Fruit fly (Drosophila melanogaster) whole organism, prepupa: ENCODE measurements around the gene CG43057.

Experiments
- Blimp-1 ChIP-seq: fragments of 200-800 bp; sonication (Bioruptor generic); optimal IDR thresholded peaks from 3 replicates; lab custom pipeline; 2017; ENCODE audit warnings: missing biosample characterization, missing genetic modification characterization, mild to moderate bottlenecking, moderate library complexity, missing genetic modification reagents
- CG10631 ChIP-seq: fragments of 200-800 bp; sonication (Bioruptor generic); optimal IDR thresholded peaks from 2 replicates; lab custom pipeline; 2016; ENCODE audit warnings: missing biosample characterization, missing genetic modification characterization
- CG11294 ChIP-seq: fragments of 200-800 bp; sonication (Bioruptor generic); IDR thresholded peaks from 2 replicates; pipeline ENCODE4 v1.3.6; 2022; ENCODE audit warnings: missing biosample characterization, missing genetic modification characterization
- CG11762 ChIP-seq: fragments of 200-800 bp; sonication (Bioruptor generic); optimal IDR thresholded peaks from 3 replicates; lab custom pipeline; 2016; ENCODE audit warnings: missing biosample characterization, missing genetic modification characterization; ENCODE audit not compliant: insufficient read depth
- CG11902 ChIP-seq: fragments of 200-800 bp; sonication (Bioruptor generic); optimal IDR thresholded peaks from 3 replicates; lab custom pipeline; 2016; ENCODE audit warnings: missing biosample characterization, missing genetic modification characterization
- CG1621 ChIP-seq: fragments of 200-800 bp; sonication (Bioruptor generic); optimal IDR thresholded peaks from 3 replicates; lab custom pipeline; 2018; ENCODE audit warnings: missing biosample characterization, mild to moderate bottlenecking, missing genetic modification characterization
- CG16779 ChIP-seq: fragments of 200-800 bp; sonication (Bioruptor generic); optimal IDR thresholded peaks from 3 replicates; lab custom pipeline; 2017; ENCODE audit warnings: missing biosample characterization, mild to moderate bottlenecking, missing genetic modification characterization
- CG3032 ChIP-seq: fragments of 200-800 bp; optimal IDR thresholded peaks from 2 replicates; lab custom pipeline; 2019; ENCODE audit warnings: missing biosample characterization, mild to moderate bottlenecking, missing genetic modification characterization, moderate library complexity
- CG31627 ChIP-seq: fragments of 200-800 bp; sonication (Bioruptor generic); optimal IDR thresholded peaks from 3 replicates; lab custom pipeline; 2016; ENCODE audit warnings: missing biosample characterization, missing genetic modification characterization
- CG6163 ChIP-seq: fragments of 200-800 bp; sonication (Bioruptor generic); IDR thresholded peaks from 3 replicates; pipeline ENCODE4 v1.3.6; 2022; ENCODE audit warnings: missing biosample characterization, missing genetic modification characterization
- CG6792 ChIP-seq: fragments of 200-800 bp; sonication (Bioruptor generic); optimal IDR thresholded peaks from 3 replicates; lab custom pipeline; 2016; ENCODE audit warnings: missing biosample characterization, missing genetic modification characterization
- CG6808 ChIP-seq: fragments of 200-800 bp; sonication (Bioruptor generic); optimal IDR thresholded peaks from 3 replicates; lab custom pipeline; 2017; ENCODE audit warnings: missing biosample characterization, missing genetic modification characterization, mild to moderate bottlenecking, moderate library complexity, missing genetic modification reagents
- CG6854 ChIP-seq: fragments of 200-800 bp; sonication (Bioruptor generic); optimal IDR thresholded peaks from 2 replicates; lab custom pipeline; 2017; ENCODE audit warnings: missing biosample characterization, mild to moderate bottlenecking, missing genetic modification characterization
- CG8119 ChIP-seq: fragments of 200-800 bp; sonication (Bioruptor generic); IDR thresholded peaks from 3 replicates; pipeline ENCODE4 v1.3.6; 2022; ENCODE audit warnings: missing biosample characterization, missing genetic modification characterization
- CG8319 ChIP-seq: fragments of 200-800 bp; sonication (Bioruptor generic); optimal IDR thresholded peaks from 3 replicates; lab custom pipeline; 2016; ENCODE audit warnings: missing biosample characterization, missing genetic modification characterization
- CG9139 ChIP-seq: fragments of 200-800 bp; sonication (Bioruptor generic); optimal IDR thresholded peaks from 3 replicates; lab custom pipeline; 2017; ENCODE audit warnings: missing biosample characterization, mild to moderate bottlenecking, missing genetic modification characterization
- Eip75B ChIP-seq: fragments of 200-800 bp; sonication (Bioruptor generic); optimal IDR thresholded peaks from 3 replicates; lab custom pipeline; 2016; ENCODE audit warnings: missing biosample characterization, missing genetic modification characterization
- Ets21C ChIP-seq: fragments of 200-800 bp; sonication (Bioruptor generic); optimal IDR thresholded peaks from 3 replicates; lab custom pipeline; 2016; ENCODE audit warnings: missing biosample characterization, missing genetic modification characterization
- Ets96B ChIP-seq: fragments of 200-800 bp; optimal IDR thresholded peaks from 2 replicates; lab custom pipeline; 2019; ENCODE audit warnings: missing biosample characterization, mild to moderate bottlenecking, missing genetic modification characterization, moderate library complexity
- Gug ChIP-seq: fragments of 200-800 bp; sonication (Bioruptor generic); IDR thresholded peaks from 2 replicates; pipeline ENCODE4 v1.3.6; 2022; ENCODE audit warnings: missing biosample characterization, missing genetic modification characterization
- Hr39 ChIP-seq: fragments of 200-800 bp; sonication (Bioruptor generic); optimal IDR thresholded peaks from 2 replicates; lab custom pipeline; 2016; ENCODE audit warnings: missing biosample characterization, missing genetic modification characterization
- Hr4 ChIP-seq: fragments of 200-800 bp; sonication (Bioruptor generic); optimal IDR thresholded peaks from 3 replicates; lab custom pipeline; 2016; ENCODE audit warnings: missing biosample characterization, missing genetic modification characterization
- Met ChIP-seq: fragments of 200-800 bp; sonication (Bioruptor generic); optimal IDR thresholded peaks from 3 replicates; lab custom pipeline; 2016; ENCODE audit warnings: missing biosample characterization, missing genetic modification characterization
- OdsH ChIP-seq: fragments of 200-800 bp; sonication (Bioruptor generic); optimal IDR thresholded peaks from 3 replicates; lab custom pipeline; 2016; ENCODE audit warnings: missing biosample characterization, missing genetic modification characterization
- Sox15 ChIP-seq: fragments of 200-800 bp; sonication (Bioruptor generic); optimal IDR thresholded peaks from 3 replicates; lab custom pipeline; 2016; ENCODE audit warnings: missing biosample characterization, missing genetic modification characterization
- achi ChIP-seq: fragments of 200-800 bp; sonication (Bioruptor generic); optimal IDR thresholded peaks from 3 replicates; lab custom pipeline; 2016; ENCODE audit warnings: missing biosample characterization, missing genetic modification characterization
- acj6 ChIP-seq: fragments of 200-800 bp; sonication (Bioruptor generic); optimal IDR thresholded peaks from 3 replicates; lab custom pipeline; 2016; ENCODE audit warnings: missing biosample characterization, missing genetic modification characterization
- cyc ChIP-seq: fragments of 200-800 bp; sonication (Bioruptor generic); optimal IDR thresholded peaks from 3 replicates; lab custom pipeline; 2016; ENCODE audit warnings: missing biosample characterization, missing genetic modification characterization
- dac ChIP-seq: fragments of 200-800 bp; sonication (Bioruptor generic); optimal IDR thresholded peaks from 2 replicates; lab custom pipeline; 2017; ENCODE audit warnings: missing biosample characterization, mild to moderate bottlenecking, missing genetic modification characterization
- dsx ChIP-seq: fragments of 200-800 bp; optimal IDR thresholded peaks from 3 replicates; lab custom pipeline; 2019; ENCODE audit warnings: missing biosample characterization, mild to moderate bottlenecking, missing genetic modification characterization, moderate library complexity; ENCODE audit not compliant: poor library complexity, severe bottlenecking
- eg ChIP-seq: fragments of 200-800 bp; sonication (Bioruptor generic); IDR thresholded peaks from 3 replicates; pipeline ENCODE4 v1.3.6; 2022; ENCODE audit warnings: missing biosample characterization, missing genetic modification characterization
- esn ChIP-seq: fragments of 200-800 bp; sonication (Bioruptor generic); optimal IDR thresholded peaks from 2 replicates; lab custom pipeline; 2016; ENCODE audit warnings: missing biosample characterization, mild to moderate bottlenecking, missing genetic modification characterization, moderate library complexity
- fd59A ChIP-seq: fragments of 200-800 bp; sonication (Bioruptor generic); optimal IDR thresholded peaks from 2 replicates; lab custom pipeline; 2017; ENCODE audit warnings: missing biosample characterization, mild to moderate bottlenecking, missing genetic modification characterization, missing genetic modification reagents
- fd85E ChIP-seq: fragments of 200-800 bp; sonication (Bioruptor generic); optimal IDR thresholded peaks from 3 replicates; lab custom pipeline; 2016; ENCODE audit warnings: missing biosample characterization, missing genetic modification characterization
- fkh ChIP-seq: fragments of 200-800 bp; sonication (Bioruptor generic); optimal IDR thresholded peaks from 3 replicates; lab custom pipeline; 2017; ENCODE audit warnings: missing biosample characterization, mild to moderate bottlenecking, missing genetic modification characterization, moderate library complexity
- lz ChIP-seq: fragments of 200-800 bp; sonication (Bioruptor generic); optimal IDR thresholded peaks from 3 replicates; lab custom pipeline; 2016; ENCODE audit warnings: missing biosample characterization, missing genetic modification characterization
- net ChIP-seq: fragments of 200-800 bp; sonication (Bioruptor generic); optimal IDR thresholded peaks from 3 replicates; lab custom pipeline; 2016; ENCODE audit warnings: missing biosample characterization, missing genetic modification characterization
- spab ChIP-seq: fragments of 200-800 bp; sonication (Bioruptor generic); optimal IDR thresholded peaks from 2 replicates; lab custom pipeline; 2017; ENCODE audit warnings: missing biosample characterization, mild to moderate bottlenecking, missing genetic modification characterization, missing genetic modification reagents
- ss ChIP-seq, 2 experiments: fragments of 200-800 bp; sonication (Bioruptor generic); optimal IDR thresholded peaks; 2 replicates in 1 of 2; 3 replicates in 1 of 2; lab custom pipeline; 2017 to 2018; ENCODE audit warnings: mild to moderate bottlenecking in 2 of 2, missing biosample characterization in 2 of 2, missing genetic modification characterization in 2 of 2, moderate library complexity in 1 of 2
- svp ChIP-seq: fragments of 200-800 bp; sonication (Bioruptor generic); peaks from one replicate; lab custom pipeline; 2016; ENCODE audit warnings: missing biosample characterization, missing genetic modification characterization
- topi ChIP-seq: fragments of 200-800 bp; sonication (Bioruptor generic); optimal IDR thresholded peaks from 3 replicates; lab custom pipeline; 2016; ENCODE audit warnings: missing biosample characterization, missing genetic modification characterization
- vri ChIP-seq: fragments of 200-800 bp; sonication (Bioruptor generic); optimal IDR thresholded peaks from 3 replicates; lab custom pipeline; 2016; ENCODE audit warnings: missing biosample characterization, mild to moderate bottlenecking, missing genetic modification characterization

The CG43057 gene

DNA sequence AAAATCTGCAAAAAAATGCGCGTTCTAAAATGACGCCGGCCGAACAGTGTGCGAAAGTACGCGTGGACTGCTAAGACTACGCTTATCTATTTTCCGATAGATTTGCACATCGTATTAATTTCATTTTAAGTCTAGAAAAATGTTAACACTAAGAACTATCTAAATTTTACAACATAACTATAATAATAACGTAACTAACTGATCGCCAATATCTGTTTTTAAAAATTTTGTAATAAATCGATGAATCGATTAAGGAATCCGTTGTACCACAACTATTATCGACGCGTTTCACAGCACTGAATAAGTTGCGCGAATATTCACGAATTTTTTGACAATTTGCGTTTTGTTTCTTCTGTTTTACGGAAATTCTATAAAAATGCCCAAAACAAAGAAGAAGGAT, 32.7 kb downstream of the CG43057 start, which contains the start of gene Ssb-c31a (continued):
- TF ChIP-seq CG8119 (no peak), ss (GFP tag; optimal IDR thresholded peaks at IDR 0.05; lab: Kevin White, UChicago) (peak; percentile 34 to 65), achi (GFP tag; lab: Kevin White, UChicago) (peak; percentile 63), net (GFP tag; lab: Kevin White, UChicago) (no peak), dac (GFP tag; lab: Kevin White, UChicago) (no peak), dsx (GFP tag; lab: Kevin White, UChicago) (peak; percentile 9), CG9139 (GFP tag; lab: Kevin White, UChicago) (peak; percentile 5), Ets21C (peak; percentile 28), svp (peak; percentile 66), cyc (GFP tag; lab: Kevin White, UChicago) (peak; percentile 62), CG6854 (no peak), CG8319 (GFP tag; lab: Kevin White, UChicago) (peak; percentile 16), CG3032 (tag; lab: Kevin White, UChicago) (peak; percentile 44), Met (GFP tag; lab: Kevin White, UChicago) (peak; percentile 69), CG31627 (peak; percentile 60), CG10631 (peak; percentile 54), Ets96B (tag; lab: Kevin White, UChicago) (peak; percentile 40), spab (GFP tag; lab: Kevin White, UChicago) (no peak), Hr4 (GFP tag; lab: Kevin White, UChicago) (peak; percentile 50), acj6 (peak; percentile 65), topi (GFP tag; lab: Kevin White, UChicago) (peak; percentile 64), vri (peak; percentile 46), lz (peak; percentile 53), Gug (no peak; the same call in 1 of the 2 replicates), Eip75B (peak; percentile 70), CG6792 (peak; percentile 38), fd85E (GFP tag; lab: Kevin White, UChicago) (no peak), fd59A (GFP tag; lab: Kevin White, UChicago) (no peak), Sox15 (no peak), eg (GFP tag; lab: Robert Waterston, UW) (no peak), CG16779 (tag; lab: Kevin White, UChicago) (no peak), CG11294 (GFP tag; lab: Robert Waterston, UW) (no peak), CG6163 (GFP tag; lab: Robert Waterston, UW) (0 out of 3 replicates have a peak, but pooled peaks have one; percentile 22), Blimp-1 (no peak), Hr39 (GFP tag; lab: Kevin White, UChicago) (peak; percentile 47), OdsH (GFP tag; lab: Kevin White, UChicago) (peak; percentile 62)

DNA sequence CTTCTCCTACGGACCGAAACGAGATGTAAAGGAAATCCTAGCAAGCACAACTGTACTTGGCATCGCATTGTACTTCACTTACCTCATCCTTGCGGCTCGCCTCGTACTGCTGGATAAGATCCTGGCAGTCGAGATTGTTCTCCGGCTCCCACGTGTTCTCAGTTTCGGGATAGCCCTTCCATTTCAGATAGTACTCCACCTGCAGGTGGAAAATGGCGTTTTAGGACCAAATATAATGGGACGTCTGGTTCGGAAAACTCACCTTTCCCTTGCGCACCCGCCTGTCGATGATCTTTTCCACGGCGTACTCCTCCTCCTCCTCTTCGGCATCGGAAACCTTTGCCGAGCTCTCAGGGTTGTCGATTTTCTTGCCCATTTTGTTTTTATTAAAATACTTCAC, 33.3 kb downstream of the CG43057 start:
- no peak for TF ChIP-seq CG11902 (GFP tag; lab: Kevin White, UChicago)
- TF ChIP-seq lz = no peak
- TF ChIP-seq Hr4 (GFP tag; lab: Kevin White, UChicago) = no peak
- no peak for TF ChIP-seq esn (GFP tag; lab: Kevin White, UChicago)
- TF ChIP-seq CG1621 (tag; lab: Kevin White, UChicago) = no peak
- TF ChIP-seq CG6163 (GFP tag; lab: Robert Waterston, UW) = no peak
- no peak for TF ChIP-seq fkh (GFP tag; lab: Kevin White, UChicago)
- TF ChIP-seq CG6808 = no peak
- TF ChIP-seq CG11762 (GFP tag; lab: Kevin White, UChicago) = no peak
- TF ChIP-seq, all 60 proteins: peak for 0
